Fruit fly (Drosophila melanogaster): ENCODE data around the gene CG43321.
A peak's percentile ranks its signal among the peaks of the same experiment; 100 is the strongest.

CG43321 gene

dm6 chr2L:6964022-6964434 is 48.0 kb upstream of the CG43321 start, which contains the start of the genes sip2 and Coprox (continued):
- TF ChIP-seq CG34406 (GFP tag; optimal IDR thresholded peaks at IDR 0.05), result no peak
- peak; percentile 30 for TF ChIP-seq CG6792 (GFP tag; optimal IDR thresholded peaks at IDR 0.05)
- no peak for TF ChIP-seq achi (GFP tag; optimal IDR thresholded peaks at IDR 0.05)
- no peak for TF ChIP-seq OdsH (GFP tag; optimal IDR thresholded peaks at IDR 0.05)
- peak; percentile 83 for TF ChIP-seq fkh (GFP tag; optimal IDR thresholded peaks at IDR 0.05)
- TF ChIP-seq Lpt (GFP tag; optimal IDR thresholded peaks at IDR 0.05), result no peak

- TF ChIP-seq Hr4 (GFP tag; optimal IDR thresholded peaks at IDR 0.05) (no peak), dac (GFP tag; optimal IDR thresholded peaks at IDR 0.05) (no peak), salr (GFP tag; optimal IDR thresholded peaks at IDR 0.05) (no peak), Gug (GFP tag; IDR thresholded peaks at IDR 0.05) (no peak), CG31627 (GFP tag; optimal IDR thresholded peaks at IDR 0.05) (no peak), CG3919 (GFP tag; optimal IDR thresholded peaks at IDR 0.05) (no peak), lz (GFP tag; optimal IDR thresholded peaks at IDR 0.05) (no peak)
Measured at dm6 chr2L:6964632-6965031, 47.4 kb upstream of the CG43321 start.

DNA sequence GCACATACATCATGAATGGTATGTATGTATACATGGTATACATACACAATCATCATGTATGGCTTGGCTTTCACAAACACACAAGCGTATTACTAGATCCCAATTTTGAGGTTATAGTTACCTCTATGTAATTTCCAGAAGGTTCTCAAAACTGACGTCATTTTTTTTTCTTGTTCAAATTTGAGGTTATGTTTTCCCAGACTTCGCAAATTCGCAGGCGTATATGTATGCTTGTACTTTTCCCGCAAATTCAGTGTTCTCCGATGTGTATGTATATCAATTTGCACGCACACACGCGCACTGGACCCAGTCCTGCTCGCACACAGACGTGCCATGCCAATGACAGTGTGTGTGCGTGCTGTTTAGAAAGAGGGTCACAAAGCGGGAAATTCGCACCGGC is 45.8 kb upstream of the CG43321 start:
- peak; percentile 71 for TF ChIP-seq CG1621 (tag; optimal IDR thresholded peaks at IDR 0.05)
- TF ChIP-seq Gug (GFP tag; IDR thresholded peaks at IDR 0.05), result no peak
- TF ChIP-seq CG3032 (tag; optimal IDR thresholded peaks at IDR 0.05), result no peak
- TF ChIP-seq topi (GFP tag; optimal IDR thresholded peaks at IDR 0.05), result no peak
- peak; percentile 36 for TF ChIP-seq CG6808 (GFP tag; optimal IDR thresholded peaks at IDR 0.05)
- TF ChIP-seq CG11902 (GFP tag; optimal IDR thresholded peaks at IDR 0.05), result no peak
- TF ChIP-seq CG6854 (GFP tag; optimal IDR thresholded peaks at IDR 0.05), result no peak
- no peak for TF ChIP-seq CG9139 (GFP tag; optimal IDR thresholded peaks at IDR 0.05)
- TF ChIP-seq acj6 (GFP tag; optimal IDR thresholded peaks at IDR 0.05), result no peak
- no peak for TF ChIP-seq fkh (GFP tag; optimal IDR thresholded peaks at IDR 0.05)
- peak; percentile 50 for TF ChIP-seq dsx (GFP tag; optimal IDR thresholded peaks at IDR 0.05; ENCODE audit: poor library complexity, severe bottlenecking)
- no peak for TF ChIP-seq Ets21C (GFP tag; optimal IDR thresholded peaks at IDR 0.05)
- TF ChIP-seq achi (GFP tag; optimal IDR thresholded peaks at IDR 0.05), result no peak
- TF ChIP-seq ss (GFP tag; optimal IDR thresholded peaks at IDR 0.05), result peak; percentile 18 to 28
- TF ChIP-seq cyc (GFP tag; optimal IDR thresholded peaks at IDR 0.05), result no peak
- TF ChIP-seq CG15336 (GFP tag; IDR thresholded peaks at IDR 0.05), result no peak
- no peak for TF ChIP-seq salr (GFP tag; optimal IDR thresholded peaks at IDR 0.05)
- no peak for TF ChIP-seq Eip78C (GFP tag)
- no peak for TF ChIP-seq CG8319 (GFP tag; optimal IDR thresholded peaks at IDR 0.05)
- no peak for TF ChIP-seq CG11762 (GFP tag; optimal IDR thresholded peaks at IDR 0.05; ENCODE audit: insufficient read depth)

DNA sequence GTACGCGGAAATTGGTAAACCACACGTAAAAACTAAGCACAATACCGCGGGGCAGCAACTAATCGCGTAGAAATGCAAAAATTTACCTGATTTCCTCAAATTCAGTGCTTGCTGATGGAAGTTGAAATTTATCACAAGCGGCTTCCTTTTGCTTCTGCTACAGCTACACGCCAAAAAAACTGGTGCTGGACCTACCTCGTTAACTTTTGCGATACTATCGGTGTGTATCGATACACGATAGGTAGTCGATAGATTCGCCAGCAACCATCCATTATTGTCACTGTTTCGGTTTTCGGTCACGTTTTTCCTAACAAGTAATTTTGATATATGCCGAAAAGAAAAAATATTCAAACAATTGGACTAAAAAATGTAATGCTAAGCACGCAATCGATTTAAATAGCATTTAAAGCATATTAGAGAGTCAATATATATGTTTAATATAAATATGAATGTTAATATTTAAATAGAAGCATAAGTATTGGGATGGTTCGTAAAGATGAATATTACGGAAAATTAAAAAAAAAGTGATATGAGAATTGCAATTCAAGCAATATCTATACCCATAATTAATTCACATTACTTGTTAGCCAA is 44.5 kb upstream of the CG43321 start, which contains the start of gene Sumo:
Sumo (minus strand) TSS at position 223 of the 591 bp plus-strand sequence.
- TF ChIP-seq CG32006 (GFP tag; optimal IDR thresholded peaks at IDR 0.05), result peak; percentile 11
- no peak for TF ChIP-seq dsx (GFP tag; optimal IDR thresholded peaks at IDR 0.05; ENCODE audit: poor library complexity, severe bottlenecking)
- TF ChIP-seq Met (GFP tag; optimal IDR thresholded peaks at IDR 0.05), result no peak
- TF ChIP-seq Sox15 (GFP tag; optimal IDR thresholded peaks at IDR 0.05), result peak; percentile 5
- peak; percentile 12 for TF ChIP-seq fd59A (GFP tag; optimal IDR thresholded peaks at IDR 0.05)
- TF ChIP-seq cyc (GFP tag; optimal IDR thresholded peaks at IDR 0.05), result no peak
- TF ChIP-seq CG8632 (GFP tag; optimal IDR thresholded peaks at IDR 0.05), result no peak
- no peak for TF ChIP-seq CG11762 (GFP tag; optimal IDR thresholded peaks at IDR 0.05; ENCODE audit: insufficient read depth)
- peak; percentile 18 for TF ChIP-seq OdsH (GFP tag; optimal IDR thresholded peaks at IDR 0.05)
- 0 out of 3 replicates have a peak, but pooled peaks have one; percentile 2 for TF ChIP-seq CG8119 (GFP tag; IDR thresholded peaks at IDR 0.05)
- no peak for TF ChIP-seq net (GFP tag; optimal IDR thresholded peaks at IDR 0.05)
- peak; percentile 21 for TF ChIP-seq CG3032 (tag; optimal IDR thresholded peaks at IDR 0.05)
- TF ChIP-seq CG6854 (GFP tag; optimal IDR thresholded peaks at IDR 0.05), result peak; percentile 60
- TF ChIP-seq CG6808 (GFP tag; optimal IDR thresholded peaks at IDR 0.05), result no peak
- TF ChIP-seq Eip93F (GFP tag; optimal IDR thresholded peaks at IDR 0.05), result peak; percentile 41
- no peak for TF ChIP-seq Hr38 (GFP tag; optimal IDR thresholded peaks at IDR 0.05)
- peak; percentile 2; the same call in 1 of the 3 replicates for TF ChIP-seq eg (GFP tag; IDR thresholded peaks at IDR 0.05)
- no peak for TF ChIP-seq topi (GFP tag; optimal IDR thresholded peaks at IDR 0.05)
- peak; percentile 14 for TF ChIP-seq Eip78C (GFP tag)
- 0 out of 3 replicates have a peak, but pooled peaks have one; percentile 6 for TF ChIP-seq CG6163 (GFP tag; IDR thresholded peaks at IDR 0.05)
- TF ChIP-seq CG6792 (GFP tag; optimal IDR thresholded peaks at IDR 0.05), result no peak
- no peak for TF ChIP-seq CG6276 (GFP tag; optimal IDR thresholded peaks at IDR 0.05)
- peak in 1 of 2 experiments; percentile 41 for TF ChIP-seq salr (GFP tag; optimal IDR thresholded peaks at IDR 0.05)
- no peak for TF ChIP-seq Smox (GFP tag; optimal IDR thresholded peaks at IDR 0.05)
